Worm (Caenorhabditis elegans): ENCODE data around the gene uaf-2.
"Not testable (repeated sequence)": the region's sequence is repeated elsewhere in the genome, so short reads cannot be mapped to it uniquely, and the experiment has no call there.

The uaf-2 gene

ce11 chrIV:17118585-17118984 is at the start of gene uaf-2:
Gene uaf-2, minus strand, starts transcription at chrIV:17118767.
- TF ChIP-seq T22C8.4 (GFP tag; IDR thresholded peaks at IDR 0.05) (no peak), tab-1 (GFP tag; IDR thresholded peaks at IDR 0.05) (no peak), flt-1 (GFP tag; IDR thresholded peaks at IDR 0.05) (peak; percentile 25; the same call in 1 of the 2 replicates), klf-2 (GFP tag; conservative IDR thresholded peaks at IDR 0.05) (no peak)

- TF ChIP-seq tab-1 (GFP tag; IDR thresholded peaks at IDR 0.05) (no peak), T22C8.4 (GFP tag; IDR thresholded peaks at IDR 0.05) (no peak)
Observed at ce11 chrIV:17166974-17167373, 48.4 kb upstream of the uaf-2 start, which contains the start of gene skr-12. Gene skr-12, plus strand, starts transcription at chrIV:17167274.

- not testable (repeated sequence) for TF ChIP-seq med-1 (GFP tag; optimal IDR thresholded peaks at IDR 0.05; ENCODE audit: insufficient read depth); klf-2 (GFP tag; conservative IDR thresholded peaks at IDR 0.05); ztf-23 (GFP tag; IDR thresholded peaks at IDR 0.05)
Observed at ce11 chrIV:17165734-17166133, 47.2 kb upstream of the uaf-2 start, which contains the start of gene skr-8. Gene skr-8, minus strand, starts transcription at chrIV:17165834.

- not testable (repeated sequence) for TF ChIP-seq tab-1 (GFP tag; IDR thresholded peaks at IDR 0.05); ref-1 (GFP tag; conservative IDR thresholded peaks at IDR 0.05); T22C8.4 (GFP tag; IDR thresholded peaks at IDR 0.05)
Observed at ce11 chrIV:17163273-17163672, 44.7 kb upstream of the uaf-2 start, which contains the start of gene skr-9. Gene skr-9, plus strand, starts transcription at chrIV:17163573.

ce11 chrIV:17162515-17162914 is 43.9 kb upstream of the uaf-2 start, which contains the start of gene skr-13:
Gene skr-13, minus strand, starts transcription at chrIV:17162615.
- TF ChIP-seq klf-2 (GFP tag; conservative IDR thresholded peaks at IDR 0.05) (no peak), tab-1 (GFP tag; IDR thresholded peaks at IDR 0.05) (no peak), cog-1 (tag; optimal IDR thresholded peaks at IDR 0.05) (no peak), T22C8.4 (GFP tag; IDR thresholded peaks at IDR 0.05) (no peak), med-1 (GFP tag; optimal IDR thresholded peaks at IDR 0.05; ENCODE audit: insufficient read depth) (no peak), flt-1 (GFP tag; IDR thresholded peaks at IDR 0.05) (no peak), ztf-23 (GFP tag; IDR thresholded peaks at IDR 0.05) (no peak), ztf-29 (GFP tag; IDR thresholded peaks at IDR 0.05) (no peak), ref-1 (GFP tag; conservative IDR thresholded peaks at IDR 0.05) (no peak)

- peak; percentile 83; the same call in 1 of the 2 replicates for TF ChIP-seq flt-1 (GFP tag; IDR thresholded peaks at IDR 0.05)
Observed at ce11 chrIV:17155625-17156024, 37.1 kb upstream of the uaf-2 start.

- TF ChIP-seq tab-1 (GFP tag; IDR thresholded peaks at IDR 0.05) = no peak
- no peak for TF ChIP-seq ztf-29 (GFP tag; IDR thresholded peaks at IDR 0.05)
- TF ChIP-seq klf-2 (GFP tag; conservative IDR thresholded peaks at IDR 0.05) = no peak
- no peak for TF ChIP-seq ztf-23 (GFP tag; IDR thresholded peaks at IDR 0.05)
- no peak for TF ChIP-seq ref-1 (GFP tag; conservative IDR thresholded peaks at IDR 0.05)
- TF ChIP-seq flt-1 (GFP tag; IDR thresholded peaks at IDR 0.05) = no peak
- TF ChIP-seq cog-1 (tag; optimal IDR thresholded peaks at IDR 0.05) = no peak
- no peak for TF ChIP-seq T22C8.4 (GFP tag; IDR thresholded peaks at IDR 0.05)
- TF ChIP-seq med-1 (GFP tag; optimal IDR thresholded peaks at IDR 0.05; ENCODE audit: insufficient read depth) = no peak
Observed at ce11 chrIV:17153002-17153401, 34.4 kb upstream of the uaf-2 start.

ce11 chrIV:17150871-17151270 is 32.3 kb upstream of the uaf-2 start, which contains the start of gene Y116A8C.40:
Gene Y116A8C.40, minus strand, starts transcription at chrIV:17150971.
- TF ChIP-seq tab-1 (GFP tag; IDR thresholded peaks at IDR 0.05) (no peak), med-1 (GFP tag; optimal IDR thresholded peaks at IDR 0.05; ENCODE audit: insufficient read depth) (no peak), T22C8.4 (GFP tag; IDR thresholded peaks at IDR 0.05) (no peak), cog-1 (tag; optimal IDR thresholded peaks at IDR 0.05) (no peak), ztf-29 (GFP tag; IDR thresholded peaks at IDR 0.05) (no peak)

ce11 chrIV:17150418-17150817 is 31.9 kb upstream of the uaf-2 start:
- no peak for TF ChIP-seq T22C8.4 (GFP tag; IDR thresholded peaks at IDR 0.05)
- TF ChIP-seq klf-2 (GFP tag; conservative IDR thresholded peaks at IDR 0.05) = no peak
- TF ChIP-seq cog-1 (tag; optimal IDR thresholded peaks at IDR 0.05) = no peak
- TF ChIP-seq flt-1 (GFP tag; IDR thresholded peaks at IDR 0.05) = no peak
- TF ChIP-seq ref-1 (GFP tag; conservative IDR thresholded peaks at IDR 0.05) = no peak
- no peak for TF ChIP-seq med-1 (GFP tag; optimal IDR thresholded peaks at IDR 0.05; ENCODE audit: insufficient read depth)
- no peak for TF ChIP-seq ztf-29 (GFP tag; IDR thresholded peaks at IDR 0.05)
- no peak for TF ChIP-seq tab-1 (GFP tag; IDR thresholded peaks at IDR 0.05)
- no peak for TF ChIP-seq ztf-23 (GFP tag; IDR thresholded peaks at IDR 0.05)

ce11 chrIV:17131035-17131595 is 12.5 kb upstream of the uaf-2 start, which contains the start of the genes Y116A8C.37 and Y116A8C.38:
Gene Y116A8C.37, minus strand, starts transcription at chrIV:17131135.
Gene Y116A8C.38, plus strand, starts transcription at chrIV:17131545.
- TF ChIP-seq ref-1 (GFP tag; conservative IDR thresholded peaks at IDR 0.05) (no peak), klf-2 (GFP tag; conservative IDR thresholded peaks at IDR 0.05) (no peak), ztf-23 (GFP tag; IDR thresholded peaks at IDR 0.05) (no peak), T22C8.4 (GFP tag; IDR thresholded peaks at IDR 0.05) (no peak), ztf-29 (GFP tag; IDR thresholded peaks at IDR 0.05) (no peak), flt-1 (GFP tag; IDR thresholded peaks at IDR 0.05) (no peak), tab-1 (GFP tag; IDR thresholded peaks at IDR 0.05) (no peak), cog-1 (tag; optimal IDR thresholded peaks at IDR 0.05) (no peak), med-1 (GFP tag; optimal IDR thresholded peaks at IDR 0.05; ENCODE audit: insufficient read depth) (no peak)

ce11 chrIV:17126512-17126911 is 7.9 kb upstream of the uaf-2 start:
- TF ChIP-seq klf-2 (GFP tag; conservative IDR thresholded peaks at IDR 0.05) = no peak
- no peak for TF ChIP-seq T22C8.4 (GFP tag; IDR thresholded peaks at IDR 0.05)
- no peak for TF ChIP-seq med-1 (GFP tag; optimal IDR thresholded peaks at IDR 0.05; ENCODE audit: insufficient read depth)
- TF ChIP-seq tab-1 (GFP tag; IDR thresholded peaks at IDR 0.05) = no peak
- no peak for TF ChIP-seq ref-1 (GFP tag; conservative IDR thresholded peaks at IDR 0.05)
- TF ChIP-seq cog-1 (tag; optimal IDR thresholded peaks at IDR 0.05) = no peak
- TF ChIP-seq ztf-29 (GFP tag; IDR thresholded peaks at IDR 0.05) = no peak
- no peak for TF ChIP-seq flt-1 (GFP tag; IDR thresholded peaks at IDR 0.05)
- TF ChIP-seq ztf-23 (GFP tag; IDR thresholded peaks at IDR 0.05) = no peak

Data from whole organism, midembryonic.